Worm (Caenorhabditis elegans) whole organism, dauer: ENCODE results near the gene fbxa-156.
"Not testable (repeated sequence)": the region's sequence is repeated elsewhere in the genome, so short reads cannot be mapped to it uniquely, and the experiment has no call there.

Experiments used
- unc-62 ChIP-seq: sonication (generic microtip); optimal IDR thresholded peaks from 2 replicates; lab custom pipeline; 2017; ENCODE audit warnings: missing biosample characterization, missing genetic modification reagents, missing genetic modification characterization

Gene fbxa-156

ce11 chrV:17896736-17897353 lies at the start of gene fbxa-156:
fbxa-156 (minus strand) TSS chrV:17896786.
- no peak for TF ChIP-seq unc-62 (GFP tag; lab: Kevin White, UChicago)

DNA sequence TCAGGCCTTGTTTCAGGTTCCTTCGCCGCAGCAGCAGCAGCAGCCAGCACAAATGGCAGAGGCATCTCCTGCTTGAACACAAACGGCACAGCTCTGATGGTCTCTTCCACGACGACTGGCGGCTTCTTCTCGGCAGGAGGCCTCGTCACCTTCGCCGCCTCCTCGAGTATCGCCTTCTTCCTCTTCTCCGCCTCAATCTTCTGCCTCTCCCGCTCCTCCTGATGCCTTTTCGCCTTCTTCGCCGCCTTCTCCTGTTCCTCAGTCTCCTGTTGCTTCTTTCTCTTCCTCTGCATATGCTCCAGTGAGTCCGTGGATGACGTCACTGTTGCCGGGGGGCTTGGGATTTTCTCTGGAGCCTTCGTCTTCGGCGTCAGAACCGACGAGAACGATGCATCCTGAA lies 48.9 kb upstream of the fbxa-156 start:
- no peak for TF ChIP-seq unc-62 (GFP tag; lab: Kevin White, UChicago)

- TF ChIP-seq unc-62 (GFP tag; lab: Kevin White, UChicago) = no peak
These were observed 48.4 kb upstream of the fbxa-156 start for ce11 chrV:17944849-17945452.

DNA sequence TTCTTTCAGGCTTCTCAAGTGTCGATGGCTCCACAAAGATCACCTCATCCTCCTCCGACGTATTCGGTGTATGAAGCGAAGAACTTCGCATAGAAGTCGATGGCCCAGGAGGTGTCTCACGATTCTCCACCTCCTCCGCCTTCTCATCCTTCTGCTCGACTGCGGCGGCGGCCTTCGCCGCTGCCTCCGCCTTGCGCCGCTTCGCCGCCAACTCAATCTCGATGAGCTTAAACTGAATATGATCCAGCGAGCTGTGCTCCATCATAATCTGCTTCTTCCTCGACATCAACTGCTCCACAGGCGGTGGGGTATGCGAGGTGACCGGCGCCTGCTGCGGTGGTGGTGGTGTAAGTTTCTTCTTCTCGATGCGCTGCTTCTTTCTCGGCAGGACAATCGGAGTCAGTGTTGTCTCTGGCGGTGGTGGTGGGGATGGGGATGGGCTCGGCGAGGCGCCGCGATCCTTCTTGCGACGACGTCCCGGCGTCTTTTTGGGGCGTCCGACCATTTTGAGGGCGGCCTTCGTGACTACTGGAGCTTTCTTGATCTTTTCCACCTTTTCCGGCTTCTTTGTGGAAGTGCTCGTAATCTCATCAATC lies 47.4 kb upstream of the fbxa-156 start:
- no peak for TF ChIP-seq unc-62 (GFP tag; lab: Kevin White, UChicago)

DNA sequence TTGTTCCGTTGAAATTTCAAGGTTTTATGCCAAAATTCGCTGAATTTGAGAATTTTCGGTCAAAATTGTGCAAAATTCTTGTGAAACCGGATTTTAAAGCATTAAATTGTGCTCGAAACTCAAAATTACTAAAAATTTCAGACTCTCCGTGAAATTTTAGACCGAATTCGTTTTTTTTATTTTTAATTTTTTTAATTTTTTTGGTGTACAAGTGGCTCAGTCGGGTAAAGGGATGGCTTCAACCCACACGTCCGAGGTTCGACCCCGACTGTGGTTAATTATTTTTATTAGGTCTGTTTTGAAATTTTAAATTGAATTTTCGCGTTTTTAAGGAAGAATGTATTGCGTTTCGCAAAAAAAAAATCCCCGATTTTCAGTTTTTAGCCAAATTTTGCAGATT lies 42.4 kb upstream of the fbxa-156 start:
- no peak for TF ChIP-seq unc-62 (GFP tag; lab: Kevin White, UChicago)

DNA sequence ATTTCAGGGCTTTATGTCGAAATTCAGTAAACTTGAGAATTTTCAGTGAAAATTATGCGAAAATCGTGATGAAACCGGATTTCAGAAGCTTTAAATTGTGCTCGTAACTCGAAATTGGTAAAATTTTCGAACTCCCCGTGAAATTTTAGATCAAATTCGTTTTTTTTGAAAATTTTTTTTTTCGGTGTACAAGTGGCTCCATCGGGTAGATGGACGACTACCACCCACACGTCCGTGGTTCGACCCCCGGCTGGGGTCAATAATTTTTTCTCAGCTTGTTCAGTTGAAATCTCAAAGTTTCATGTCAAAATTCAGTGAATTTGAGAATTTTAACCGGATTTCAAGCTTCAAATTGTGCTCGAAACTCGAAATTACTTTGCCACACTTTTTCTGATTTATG lies 39.3 kb upstream of the fbxa-156 start:
- TF ChIP-seq unc-62 (GFP tag; lab: Kevin White, UChicago) = no peak

DNA sequence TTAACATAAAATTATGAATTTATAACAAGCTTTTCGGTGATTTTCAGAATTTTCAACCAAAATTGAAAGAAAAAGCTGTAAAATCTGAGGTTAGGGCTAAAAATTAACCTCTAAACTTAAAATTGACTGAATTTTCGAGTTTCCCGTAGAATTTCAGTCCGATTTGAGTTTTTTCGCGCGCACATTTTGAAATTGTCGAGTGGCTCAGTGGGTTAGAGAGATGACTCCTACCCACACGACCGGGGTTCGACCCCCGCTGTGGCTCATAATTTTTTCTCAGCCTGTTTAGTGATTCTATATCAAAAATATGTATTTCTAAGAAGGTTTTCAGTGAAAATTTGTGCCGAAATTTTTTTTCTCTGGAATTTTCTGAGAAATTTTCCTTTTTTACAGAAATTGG lies 35.2 kb upstream of the fbxa-156 start:
- TF ChIP-seq unc-62 (GFP tag; lab: Kevin White, UChicago) = no peak

DNA sequence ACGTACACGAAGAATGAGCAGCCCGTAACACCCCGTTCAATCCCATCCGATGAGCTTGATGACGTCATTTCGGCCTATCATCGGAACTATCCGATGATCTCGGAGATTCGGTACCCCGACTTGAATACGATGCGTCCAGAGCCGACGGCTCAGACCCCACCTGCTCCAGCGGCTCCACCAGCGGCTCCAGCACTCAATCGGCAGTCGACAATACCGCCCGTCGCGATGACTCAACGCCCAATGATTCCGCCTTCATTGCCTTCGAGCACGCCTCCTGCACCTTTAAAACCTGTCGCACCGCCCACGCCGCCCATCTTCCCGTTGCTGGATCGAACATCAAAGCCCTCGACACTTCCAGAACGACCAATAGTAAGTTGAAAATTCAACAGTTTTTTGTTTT lies 31.5 kb upstream of the fbxa-156 start:
- no peak for TF ChIP-seq unc-62 (GFP tag; lab: Kevin White, UChicago)

- TF ChIP-seq unc-62 (GFP tag; lab: Kevin White, UChicago) = not testable (repeated sequence)
These were observed 27.8 kb upstream of the fbxa-156 start, which contains the start of gene usp-50 for ce11 chrV:17924095-17925000. usp-50 (plus strand) TSS chrV:17924916.

ce11 chrV:17921423-17921822 lies 24.8 kb upstream of the fbxa-156 start, which contains the start of gene E01B7.2:
E01B7.2 (plus strand) TSS chrV:17921772.
- no peak for TF ChIP-seq unc-62 (GFP tag; lab: Kevin White, UChicago)

DNA sequence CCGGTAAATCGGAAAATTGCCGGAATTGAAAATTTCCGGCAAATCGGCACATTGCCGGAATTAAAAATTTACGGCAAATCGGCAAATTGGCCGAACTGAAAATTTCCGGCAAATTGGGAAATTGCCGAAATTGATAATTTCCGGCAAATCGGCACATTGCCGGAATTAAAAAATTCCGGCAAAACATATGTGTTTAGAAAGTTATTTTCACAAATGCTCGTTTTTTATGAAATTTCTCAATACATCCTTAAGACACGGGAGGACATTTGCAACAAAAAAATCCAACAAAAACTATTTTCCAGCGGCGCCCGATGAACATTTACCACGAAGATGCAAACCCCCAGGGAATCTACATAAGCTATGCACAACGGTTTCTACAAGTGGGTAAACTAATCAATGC lies 22.1 kb upstream of the fbxa-156 start, which contains the start of gene C06H5.8:
TSS of gene C06H5.8 (plus strand) at position 301 of the 400 bp plus-strand sequence.
- TF ChIP-seq unc-62 (GFP tag; lab: Kevin White, UChicago) = no peak

DNA sequence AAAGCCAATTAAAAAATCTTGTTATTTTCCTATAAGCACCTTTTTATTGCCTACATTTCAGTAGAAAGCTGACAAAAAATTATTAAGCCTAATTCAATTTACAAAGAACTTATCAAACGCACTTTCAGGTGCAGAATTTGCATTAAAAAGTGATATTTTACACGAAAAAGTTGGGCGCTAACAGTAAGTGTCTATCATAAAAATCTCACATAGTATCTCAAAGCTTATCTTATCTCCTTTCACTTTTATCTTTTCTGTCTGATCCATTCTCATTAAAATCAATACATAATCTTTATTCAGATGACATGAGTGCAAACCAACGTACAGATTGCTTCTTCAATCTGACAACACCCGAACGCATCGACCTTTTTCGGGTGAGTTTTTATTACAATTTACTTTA lies 13.4 kb upstream of the fbxa-156 start, which contains the start of gene dcar-1:
TSS of gene dcar-1 (plus strand) at position 301 of the 400 bp plus-strand sequence.
- no peak for TF ChIP-seq unc-62 (GFP tag; lab: Kevin White, UChicago)

DNA sequence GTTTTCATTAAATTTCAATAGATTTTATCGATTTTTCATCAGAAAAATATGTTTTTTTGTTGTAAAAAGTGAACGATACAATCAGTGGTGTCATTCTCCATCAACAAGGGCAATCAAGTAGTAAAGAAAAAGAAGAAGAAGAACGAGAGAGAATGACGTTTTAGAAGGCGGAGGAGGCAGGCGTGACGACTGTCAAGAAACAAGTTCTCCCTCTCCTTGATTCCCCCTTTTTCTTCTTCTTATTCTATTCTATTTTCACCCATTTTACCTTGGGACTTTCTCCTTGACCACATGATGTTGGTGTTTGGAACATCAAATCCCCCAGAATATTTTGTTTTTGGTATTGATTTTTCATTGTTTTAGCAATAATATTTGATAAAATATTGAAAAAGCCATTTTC lies 9.2 kb upstream of the fbxa-156 start:
- no peak for TF ChIP-seq unc-62 (GFP tag; lab: Kevin White, UChicago)

- not testable (repeated sequence) for TF ChIP-seq unc-62 (GFP tag; lab: Kevin White, UChicago)
These were observed 7.2 kb upstream of the fbxa-156 start, which contains the start of gene C06H5.14 for ce11 chrV:17903829-17904228. C06H5.14 (plus strand) TSS chrV:17904129.

- TF ChIP-seq unc-62 (GFP tag; lab: Kevin White, UChicago) = no peak
These were observed 2.9 kb upstream of the fbxa-156 start, which contains the start of gene fbxa-157 for ce11 chrV:17899503-17899902. fbxa-157 (plus strand) TSS chrV:17899803.
